Worm (Caenorhabditis elegans): Measurements from ENCODE around the gene abu-14.

The abu-14 gene

ce11 chrII:9236972-9237371 lies 10.0 kb upstream of the abu-14 start:
- TF ChIP-seq lin-39 (tag; optimal IDR thresholded peaks at IDR 0.05) = no peak
- no peak for TF ChIP-seq ztf-11 (tag; optimal IDR thresholded peaks at IDR 0.05)
- no peak for TF ChIP-seq sea-2 (GFP tag; optimal IDR thresholded peaks at IDR 0.05)
- TF ChIP-seq nhr-67 (tag; optimal IDR thresholded peaks at IDR 0.05) = no peak
- no peak for TF ChIP-seq ztf-4 (tag; optimal IDR thresholded peaks at IDR 0.05)
- no peak for TF ChIP-seq zag-1 (tag; optimal IDR thresholded peaks at IDR 0.05)
- no peak for TF ChIP-seq fkh-10 (GFP tag; optimal IDR thresholded peaks at IDR 0.05)
- no peak for TF ChIP-seq jun-1 (tag; optimal IDR thresholded peaks at IDR 0.05)
- TF ChIP-seq R02D3.7 (tag; optimal IDR thresholded peaks at IDR 0.05) = no peak
- TF ChIP-seq fos-1 (tag; optimal IDR thresholded peaks at IDR 0.05) = no peak
- no peak for TF ChIP-seq nhr-11 (tag; optimal IDR thresholded peaks at IDR 0.05)
- no peak for TF ChIP-seq skn-1 (tag; optimal IDR thresholded peaks at IDR 0.05)
- no peak for TF ChIP-seq unc-62 (GFP tag; optimal IDR thresholded peaks at IDR 0.05)
- TF ChIP-seq fkh-2 (tag; optimal IDR thresholded peaks at IDR 0.05) = no peak

- TF ChIP-seq ztf-4 (tag; optimal IDR thresholded peaks at IDR 0.05) (no peak), nhr-43 (tag; optimal IDR thresholded peaks at IDR 0.05; ENCODE audit: poor library complexity, severe bottlenecking) (peak; percentile 26)
Measured at ce11 chrII:9236283-9236682, 9.3 kb upstream of the abu-14 start, which contains the start of gene T26C5.3. T26C5.3 (plus strand) TSS chrII:9236583.

ce11 chrII:9233813-9234212 lies 6.8 kb upstream of the abu-14 start:
- TF ChIP-seq ceh-82 (tag; optimal IDR thresholded peaks at IDR 0.05) = no peak
- no peak for TF ChIP-seq lin-39 (tag; optimal IDR thresholded peaks at IDR 0.05)
- no peak for TF ChIP-seq nhr-11 (tag; optimal IDR thresholded peaks at IDR 0.05)
- peak; percentile 51 for TF ChIP-seq nhr-43 (tag; optimal IDR thresholded peaks at IDR 0.05; ENCODE audit: poor library complexity, severe bottlenecking)

ce11 chrII:9232923-9233322 lies 5.9 kb upstream of the abu-14 start, which contains the start of gene T26C5.2:
T26C5.2 (plus strand) TSS chrII:9233223.
- TF ChIP-seq nhr-28 (tag; optimal IDR thresholded peaks at IDR 0.05) (no peak), nhr-23 (tag; optimal IDR thresholded peaks at IDR 0.05) (no peak), nhr-11 (tag; optimal IDR thresholded peaks at IDR 0.05) (no peak), ceh-16 (tag; optimal IDR thresholded peaks at IDR 0.05) (no peak), fkh-10 (GFP tag; optimal IDR thresholded peaks at IDR 0.05) (no peak), elt-3 (tag; optimal IDR thresholded peaks at IDR 0.05) (no peak), tbx-2 (tag; optimal IDR thresholded peaks at IDR 0.05) (no peak)

- TF ChIP-seq ztf-4 (tag; optimal IDR thresholded peaks at IDR 0.05) = no peak
- TF ChIP-seq egl-27 (tag; optimal IDR thresholded peaks at IDR 0.05) = no peak
- no peak for TF ChIP-seq nhr-237 (tag; optimal IDR thresholded peaks at IDR 0.05)
- peak; percentile 16 for TF ChIP-seq nhr-23 (tag; optimal IDR thresholded peaks at IDR 0.05)
- no peak for TF ChIP-seq ceh-16 (tag; optimal IDR thresholded peaks at IDR 0.05)
- TF ChIP-seq daf-12 (tag; optimal IDR thresholded peaks at IDR 0.05) = no peak
- TF ChIP-seq mml-1 (tag; optimal IDR thresholded peaks at IDR 0.05) = no peak
- no peak for TF ChIP-seq nhr-67 (tag; optimal IDR thresholded peaks at IDR 0.05)
- peak; percentile 34 for TF ChIP-seq nhr-43 (tag; optimal IDR thresholded peaks at IDR 0.05; ENCODE audit: poor library complexity, severe bottlenecking)
- TF ChIP-seq nhr-76 (tag; optimal IDR thresholded peaks at IDR 0.05) = no peak
- no peak for TF ChIP-seq eor-1 (tag; optimal IDR thresholded peaks at IDR 0.05)
- TF ChIP-seq elt-2 (tag; optimal IDR thresholded peaks at IDR 0.05) = no peak
- TF ChIP-seq sea-2 (GFP tag; optimal IDR thresholded peaks at IDR 0.05) = no peak
- TF ChIP-seq R02D3.7 (tag; optimal IDR thresholded peaks at IDR 0.05) = no peak
- TF ChIP-seq unc-62 (GFP tag; optimal IDR thresholded peaks at IDR 0.05) = no peak
- TF ChIP-seq egl-5 (tag; optimal IDR thresholded peaks at IDR 0.05) = no peak
- TF ChIP-seq hmg-11 (tag; optimal IDR thresholded peaks at IDR 0.05) = no peak
Measured at ce11 chrII:9232493-9232892, 5.5 kb upstream of the abu-14 start.

- TF ChIP-seq snpc-4 (tag; optimal IDR thresholded peaks at IDR 0.05) (no peak), nhr-12 (tag; optimal IDR thresholded peaks at IDR 0.05) (no peak), ceh-82 (tag; optimal IDR thresholded peaks at IDR 0.05) (no peak), pha-4 (tag; optimal IDR thresholded peaks at IDR 0.05) (peak; percentile 64), fos-1 (tag; optimal IDR thresholded peaks at IDR 0.05) (no peak), aly-2 (tag; optimal IDR thresholded peaks at IDR 0.05) (no peak), jun-1 (tag; optimal IDR thresholded peaks at IDR 0.05) (no peak), ztf-4 (tag; optimal IDR thresholded peaks at IDR 0.05) (no peak), skn-1 (tag; optimal IDR thresholded peaks at IDR 0.05) (peak; percentile 82), tbx-2 (tag; optimal IDR thresholded peaks at IDR 0.05) (no peak), nhr-25 (tag; optimal IDR thresholded peaks at IDR 0.05) (no peak), nfya-1 (tag; optimal IDR thresholded peaks at IDR 0.05; ENCODE audit: insufficient read depth) (no peak), sea-2 (GFP tag; optimal IDR thresholded peaks at IDR 0.05) (no peak), mml-1 (tag; optimal IDR thresholded peaks at IDR 0.05) (no peak), R02D3.7 (tag; optimal IDR thresholded peaks at IDR 0.05) (no peak), elt-2 (tag; optimal IDR thresholded peaks at IDR 0.05) (peak; percentile 86), ceh-28 (tag; optimal IDR thresholded peaks at IDR 0.05) (peak; percentile 1), pqm-1 (tag; optimal IDR thresholded peaks at IDR 0.05) (peak; percentile 96), unc-62 (GFP tag; optimal IDR thresholded peaks at IDR 0.05) (no peak), nhr-76 (tag; optimal IDR thresholded peaks at IDR 0.05) (no peak)
Measured at ce11 chrII:9231240-9231639, 4.2 kb upstream of the abu-14 start, which contains the start of gene gst-13. gst-13 (plus strand) TSS chrII:9231457.
